Worm (Caenorhabditis elegans) whole organism, L2 larva: ENCODE measurements around the gene srw-84.

ENCODE experiments used
- F13H6.1 ChIP-seq: sonication (generic microtip); optimal IDR thresholded peaks from 2 replicates; lab custom pipeline; 2016; ENCODE audit warnings: missing genetic modification characterization, missing compliant biosample characterization
- R02D3.7 ChIP-seq: fragments of 150-350 bp; optimal IDR thresholded peaks from 2 replicates; lab custom pipeline; 2014; ENCODE audit warnings: missing biosample characterization, missing genetic modification characterization
- elt-3 ChIP-seq: sonication (generic microtip); optimal IDR thresholded peaks from 2 replicates; lab custom pipeline; 2017; ENCODE audit warnings: missing biosample characterization, missing genetic modification characterization
- lin-39 ChIP-seq: fragments of 150-350 bp; optimal IDR thresholded peaks from 2 replicates; lab custom pipeline; 2014; ENCODE audit warnings: missing biosample characterization, missing genetic modification reagents, missing genetic modification characterization
- nhr-12 ChIP-seq: fragments of 150-350 bp; optimal IDR thresholded peaks from 2 replicates; lab custom pipeline; 2014; ENCODE audit warnings: missing biosample characterization, missing genetic modification characterization
- nhr-21 ChIP-seq: fragments of 150-350 bp; optimal IDR thresholded peaks from 2 replicates; lab custom pipeline; 2014; ENCODE audit warnings: missing biosample characterization, missing genetic modification characterization
- skn-1 ChIP-seq: sonication (generic microtip); optimal IDR thresholded peaks from 2 replicates; lab custom pipeline; 2017; ENCODE audit warnings: missing biosample characterization, missing genetic modification characterization
- snpc-4 ChIP-seq: fragments of 150-350 bp; optimal IDR thresholded peaks from 2 replicates; lab custom pipeline; 2014; ENCODE audit warnings: missing biosample characterization, missing genetic modification characterization
- ztf-1 ChIP-seq: fragments of 200-800 bp; sonication (Bioruptor generic); conservative IDR thresholded peaks from 2 replicates; pipeline ENCODE4 v1.3.6; 2022; ENCODE audit warnings: missing genetic modification characterization, missing compliant biosample characterization
- ztf-11 ChIP-seq: sonication (generic microtip); optimal IDR thresholded peaks from 2 replicates; lab custom pipeline; 2017; ENCODE audit warnings: missing biosample characterization, missing genetic modification characterization

ce11 chrV:19371253-19371652 lies 9.8 kb upstream of the srw-84 start, which contains the start of gene Y43F8A.2:
- no peak for TF ChIP-seq nhr-21 (tag; lab: Kevin White, UChicago)
- no peak for TF ChIP-seq snpc-4 (tag; lab: Kevin White, UChicago)
- no peak for TF ChIP-seq ztf-11 (tag; lab: Kevin White, UChicago)
- TF ChIP-seq elt-3 (tag; lab: Kevin White, UChicago), result no peak
- no peak for TF ChIP-seq F13H6.1 (tag; lab: Kevin White, UChicago)
- TF ChIP-seq R02D3.7, result no peak
- no peak for TF ChIP-seq ztf-1 (GFP tag; lab: Robert Waterston, UW)
- no peak for TF ChIP-seq lin-39 (tag; lab: Kevin White, UChicago)
- no peak for TF ChIP-seq skn-1
- TF ChIP-seq nhr-12, result no peak
